Fruit fly (Drosophila melanogaster) whole organism, embryonic: ENCODE data around the gene CG14367.
A peak's percentile ranks its signal among the peaks of the same experiment; 100 is the strongest.

ENCODE experiments used
- Aef1 ChIP-seq: fragments of 200-800 bp; sonication (Bioruptor generic); IDR thresholded peaks from 3 replicates; pipeline ENCODE4 v1.3.6; 2022; ENCODE audit warnings: missing biosample characterization, missing genetic modification characterization
- B-H2 ChIP-seq: fragments of 200-800 bp; sonication (Bioruptor generic); optimal IDR thresholded peaks from 2 replicates; lab custom pipeline; 2018; ENCODE audit warnings: missing biosample characterization, mild to moderate bottlenecking, missing genetic modification characterization
- CG10267 ChIP-seq: fragments of 200-800 bp; sonication (Bioruptor generic); optimal IDR thresholded peaks from 2 replicates; lab custom pipeline; 2018; ENCODE audit warnings: missing biosample characterization, mild to moderate bottlenecking, missing genetic modification characterization, moderate library complexity
- CG11456 ChIP-seq: fragments of 200-800 bp; sonication (Bioruptor generic); IDR thresholded peaks from 3 replicates; pipeline ENCODE4 v1.3.6; 2022; ENCODE audit warnings: missing biosample characterization, missing genetic modification characterization
- CG12299 ChIP-seq: fragments of 200-800 bp; sonication (Bioruptor generic); optimal IDR thresholded peaks from 2 replicates; lab custom pipeline; 2018; ENCODE audit warnings: missing biosample characterization, mild to moderate bottlenecking, missing genetic modification characterization
- CG14710 ChIP-seq: fragments of 200-800 bp; sonication (Bioruptor generic); optimal IDR thresholded peaks from 3 replicates; lab custom pipeline; 2019; ENCODE audit warnings: missing biosample characterization, mild to moderate bottlenecking, missing genetic modification characterization, moderate library complexity
- CG15011 ChIP-seq: fragments of 200-800 bp; sonication (Bioruptor generic); optimal IDR thresholded peaks from 3 replicates; lab custom pipeline; 2018; ENCODE audit warnings: missing biosample characterization, mild to moderate bottlenecking, missing genetic modification characterization
- CG15696 ChIP-seq: fragments of 200-800 bp; sonication (Bioruptor generic); optimal IDR thresholded peaks from 2 replicates; lab custom pipeline; 2019; ENCODE audit warnings: missing biosample characterization, mild to moderate bottlenecking, missing genetic modification characterization, moderate library complexity
- CG17328 ChIP-seq: fragments of 200-800 bp; sonication (Bioruptor generic); IDR thresholded peaks from 2 replicates; pipeline ENCODE4 v1.3.6; 2022; ENCODE audit warnings: missing biosample characterization, missing genetic modification characterization
- CG17829 ChIP-seq: fragments of 200-800 bp; optimal IDR thresholded peaks from 2 replicates; lab custom pipeline; 2019; ENCODE audit warnings: missing biosample characterization, mild to moderate bottlenecking, missing genetic modification characterization, moderate library complexity
- CG18476 ChIP-seq: fragments of 200-800 bp; sonication (Bioruptor generic); optimal IDR thresholded peaks from 2 replicates; lab custom pipeline; 2016; ENCODE audit warnings: missing biosample characterization, mild to moderate bottlenecking, missing genetic modification characterization
- CG2889 ChIP-seq: fragments of 200-800 bp; sonication (Bioruptor generic); IDR thresholded peaks from 3 replicates; pipeline ENCODE4 v1.3.6; 2022; ENCODE audit warnings: missing biosample characterization, missing genetic modification characterization
- CG32767 ChIP-seq: fragments of 200-800 bp; sonication (Bioruptor generic); IDR thresholded peaks from 2 replicates; pipeline ENCODE4 v1.3.6; 2022; ENCODE audit warnings: missing biosample characterization, missing genetic modification characterization
- CG32772 ChIP-seq: fragments of 200-800 bp; sonication (Bioruptor generic); IDR thresholded peaks from 2 replicates; pipeline ENCODE4 v1.3.6; 2022; ENCODE audit warnings: missing biosample characterization, missing genetic modification characterization
- CG33213 ChIP-seq: fragments of 200-800 bp; sonication (Bioruptor generic); optimal IDR thresholded peaks from 3 replicates; lab custom pipeline; 2016; ENCODE audit warnings: missing biosample characterization, missing genetic modification characterization
- CG4617 ChIP-seq: fragments of 200-800 bp; sonication (Bioruptor generic); optimal IDR thresholded peaks from 3 replicates; lab custom pipeline; 2016; ENCODE audit warnings: missing biosample characterization, missing genetic modification characterization, borderline replicate concordance
- CG4707 ChIP-seq: fragments of 200-800 bp; sonication (Bioruptor generic); optimal IDR thresholded peaks from 2 replicates; lab custom pipeline; 2018; ENCODE audit warnings: missing biosample characterization, mild to moderate bottlenecking, missing genetic modification characterization, moderate library complexity
- CG5180 ChIP-seq: fragments of 200-800 bp; sonication (Bioruptor generic); optimal IDR thresholded peaks from 3 replicates; lab custom pipeline; 2017; ENCODE audit warnings: missing biosample characterization, missing genetic modification characterization, mild to moderate bottlenecking, moderate library complexity, missing genetic modification reagents
- CG5953 ChIP-seq: fragments of 200-800 bp; sonication (Bioruptor generic); IDR thresholded peaks from 2 replicates; pipeline ENCODE4 v1.3.6; 2022; ENCODE audit warnings: missing biosample characterization, missing genetic modification characterization
- CG6654 ChIP-seq: fragments of 200-800 bp; sonication (Bioruptor generic); optimal IDR thresholded peaks from 2 replicates; lab custom pipeline; 2017; ENCODE audit warnings: missing biosample characterization, mild to moderate bottlenecking, missing genetic modification characterization
- CG6813 ChIP-seq: fragments of 200-800 bp; sonication (Bioruptor generic); optimal IDR thresholded peaks from 2 replicates; lab custom pipeline; 2017; ENCODE audit warnings: missing biosample characterization, missing genetic modification characterization, mild to moderate bottlenecking, moderate library complexity, missing genetic modification reagents
- CG8388 ChIP-seq: fragments of 200-800 bp; sonication (Bioruptor generic); optimal IDR thresholded peaks from 2 replicates; lab custom pipeline; 2019; ENCODE audit warnings: missing biosample characterization, mild to moderate bottlenecking, missing genetic modification characterization, moderate library complexity
- CG8924 ChIP-seq: fragments of 200-800 bp; optimal IDR thresholded peaks from 3 replicates; lab custom pipeline; 2019; ENCODE audit warnings: missing biosample characterization, mild to moderate bottlenecking, missing genetic modification characterization, moderate library complexity
- CG9609 ChIP-seq: fragments of 200-800 bp; sonication (Bioruptor generic); optimal IDR thresholded peaks from 3 replicates; lab custom pipeline; 2016; ENCODE audit warnings: missing biosample characterization, missing genetic modification characterization
- CG9932 ChIP-seq: fragments of 200-800 bp; sonication (Bioruptor generic); IDR thresholded peaks from 2 replicates; pipeline ENCODE4 v1.3.6; 2022; ENCODE audit warnings: missing biosample characterization, missing genetic modification characterization
- D ChIP-seq, 2 experiments: fragments of 200-800 bp in 1 of 2; fragments of >200 bp in 1 of 2; sonication (Bioruptor generic) in 1 of 2; optimal IDR thresholded peaks; 2 replicates in 1 of 2; 3 replicates in 1 of 2; lab custom pipeline; 2017; ENCODE audit warnings: mild to moderate bottlenecking in 1 of 2, missing biosample characterization in 1 of 2, missing genetic modification characterization in 1 of 2, missing genetic modification reagents in 1 of 2
- D19B ChIP-seq: fragments of 200-800 bp; sonication (Bioruptor generic); optimal IDR thresholded peaks from 2 replicates; lab custom pipeline; 2017; ENCODE audit warnings: missing biosample characterization, mild to moderate bottlenecking, missing genetic modification characterization
- Dp ChIP-seq: fragments of 200-800 bp; sonication (Bioruptor generic); optimal IDR thresholded peaks from 2 replicates; lab custom pipeline; 2018; ENCODE audit warnings: missing biosample characterization, mild to moderate bottlenecking, missing genetic modification characterization, moderate library complexity
- Drgx ChIP-seq: fragments of 200-800 bp; sonication (Bioruptor generic); IDR thresholded peaks from 2 replicates; pipeline ENCODE4 v1.3.6; 2022; ENCODE audit warnings: missing biosample characterization, missing genetic modification characterization
- Ets65A ChIP-seq: fragments of 200-800 bp; sonication (Bioruptor generic); peaks from one replicate; lab custom pipeline; 2016; ENCODE audit warnings: missing biosample characterization, missing genetic modification characterization
- HmgZ ChIP-seq: fragments of 200-800 bp; sonication (Bioruptor generic); optimal IDR thresholded peaks from 2 replicates; lab custom pipeline; 2018; ENCODE audit warnings: missing biosample characterization, mild to moderate bottlenecking, missing genetic modification characterization
- Hr78 ChIP-seq, 2 experiments: fragments of 200-800 bp in 1 of 2; fragments of >200 bp in 1 of 2; sonication (Bioruptor generic) in 1 of 2; optimal IDR thresholded peaks; 2 replicates each; lab custom pipeline; 2017 to 2019; ENCODE audit warnings: missing biosample characterization in 2 of 2, missing genetic modification characterization in 2 of 2, mild to moderate bottlenecking in 1 of 2, moderate library complexity in 1 of 2
- Max ChIP-seq: fragments of 200-800 bp; sonication (Bioruptor generic); optimal IDR thresholded peaks from 2 replicates; lab custom pipeline; 2016; ENCODE audit warnings: missing biosample characterization, mild to moderate bottlenecking, missing genetic modification characterization
- Oli ChIP-seq: fragments of 200-800 bp; sonication (Bioruptor generic); optimal IDR thresholded peaks from 2 replicates; lab custom pipeline; 2018; ENCODE audit warnings: missing biosample characterization, mild to moderate bottlenecking, missing genetic modification characterization, moderate library complexity
- Optix ChIP-seq: fragments of 200-800 bp; sonication (Bioruptor generic); IDR thresholded peaks from 3 replicates; pipeline ENCODE4 v1.3.6; 2022; ENCODE audit warnings: missing biosample characterization, missing genetic modification characterization
- Xrp1 ChIP-seq: fragments of 200-800 bp; sonication (Bioruptor generic); IDR thresholded peaks from 2 replicates; pipeline ENCODE4 v1.3.6; 2022; ENCODE audit warnings: missing biosample characterization, missing genetic modification characterization
- bcd ChIP-seq: fragments of 200-800 bp; sonication (Bioruptor generic); optimal IDR thresholded peaks from 2 replicates; lab custom pipeline; 2017; ENCODE audit warnings: missing biosample characterization, mild to moderate bottlenecking, missing genetic modification characterization
- btn ChIP-seq: fragments of 200-800 bp; sonication (Bioruptor generic); optimal IDR thresholded peaks from 2 replicates; lab custom pipeline; 2016; ENCODE audit warnings: missing biosample characterization, missing genetic modification characterization
- chm ChIP-seq: fragments of 200-800 bp; sonication (Bioruptor generic); IDR thresholded peaks from 2 replicates; pipeline ENCODE4 v1.3.6; 2022; ENCODE audit warnings: missing biosample characterization, missing genetic modification characterization
- danr ChIP-seq: fragments of 200-800 bp; sonication (Bioruptor generic); IDR thresholded peaks from 2 replicates; pipeline ENCODE4 v1.3.6; 2022; ENCODE audit warnings: missing biosample characterization, missing genetic modification characterization
- grn ChIP-seq: fragments of 200-800 bp; sonication (Bioruptor generic); optimal IDR thresholded peaks from 3 replicates; lab custom pipeline; 2017; ENCODE audit warnings: missing biosample characterization, missing genetic modification characterization
- gsb ChIP-seq: fragments of 200-800 bp; sonication (Bioruptor generic); IDR thresholded peaks from 2 replicates; pipeline ENCODE4 v1.3.6; 2022; ENCODE audit warnings: missing biosample characterization, missing genetic modification characterization
- knrl ChIP-seq: fragments of 200-800 bp; sonication (Bioruptor generic); IDR thresholded peaks from 3 replicates; pipeline ENCODE4 v1.3.6; 2022; ENCODE audit warnings: missing biosample characterization, missing genetic modification characterization; ENCODE audit not compliant: partially characterized antibody
- nerfin-2 ChIP-seq: fragments of 200-800 bp; sonication (Bioruptor generic); IDR thresholded peaks from 2 replicates; pipeline ENCODE4 v1.3.6; 2022; ENCODE audit warnings: missing biosample characterization, missing genetic modification characterization; ENCODE audit not compliant: partially characterized antibody
- sr ChIP-seq: fragments of 200-800 bp; sonication (Bioruptor generic); IDR thresholded peaks from 3 replicates; pipeline ENCODE4 v1.3.6; 2022; ENCODE audit warnings: missing biosample characterization, missing genetic modification characterization
- tap ChIP-seq: fragments of 200-800 bp; optimal IDR thresholded peaks from 3 replicates; lab custom pipeline; 2019; ENCODE audit warnings: missing biosample characterization, mild to moderate bottlenecking, missing genetic modification characterization, moderate library complexity
- zfh1 ChIP-seq: fragments of 200-800 bp; sonication (Bioruptor generic); IDR thresholded peaks from 3 replicates; pipeline ENCODE4 v1.3.6; 2022; ENCODE audit warnings: missing biosample characterization, missing genetic modification characterization

The CG14367 gene

dm6 chr3R:13706457-13706856, 12.6 kb downstream of the CG14367 start, which contains the start of gene Adgf-C:
Adgf-C (plus strand) TSS chr3R:13706757.
- TF ChIP-seq bcd (no peak), CG17328 (GFP tag; lab: Robert Waterston, UW) (no peak), danr (GFP tag; lab: Robert Waterston, UW) (no peak), CG5180 (GFP tag; lab: Kevin White, UChicago) (no peak), zfh1 (GFP tag; lab: Robert Waterston, UW) (no peak), CG18476 (GFP tag; lab: Kevin White, UChicago) (no peak), sr (GFP tag; lab: Robert Waterston, UW) (no peak), CG6813 (GFP tag; lab: Kevin White, UChicago) (no peak)

DNA sequence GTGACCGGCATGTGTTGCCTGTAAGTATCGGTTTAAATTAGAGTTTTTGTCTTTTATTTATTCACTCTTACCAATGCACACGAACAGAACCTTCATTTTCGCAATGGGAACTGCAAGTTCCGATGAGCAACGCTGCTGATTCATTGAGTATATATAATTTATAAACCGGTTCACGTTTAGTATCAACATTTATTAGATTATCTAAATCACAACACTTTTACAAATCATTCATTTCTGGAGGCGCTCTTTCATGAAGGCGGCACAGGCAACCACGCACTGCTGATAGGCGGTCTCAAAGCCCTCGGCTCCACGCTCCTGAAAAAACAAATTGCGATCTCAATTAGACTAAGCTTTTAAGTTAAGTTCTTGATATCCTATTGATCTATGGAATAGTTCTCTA, 16.0 kb downstream of the CG14367 start, which contains the start of gene Argp:
Gene Argp (minus strand): TSS at position 101 of the 400 bp plus-strand sequence.
- TF ChIP-seq CG11456, result no peak
- TF ChIP-seq CG4617 (GFP tag; lab: Kevin White, UChicago), result no peak
- TF ChIP-seq Oli, result no peak
- no peak for TF ChIP-seq CG15011 (GFP tag; lab: Kevin White, UChicago)
- TF ChIP-seq CG2889, result no peak
- no peak for TF ChIP-seq CG8924
- TF ChIP-seq Aef1 (GFP tag; lab: Robert Waterston, UW), result no peak
- TF ChIP-seq CG32772 (GFP tag; lab: Robert Waterston, UW), result no peak
- no peak for TF ChIP-seq grn (GFP tag; lab: Kevin White, UChicago)

DNA sequence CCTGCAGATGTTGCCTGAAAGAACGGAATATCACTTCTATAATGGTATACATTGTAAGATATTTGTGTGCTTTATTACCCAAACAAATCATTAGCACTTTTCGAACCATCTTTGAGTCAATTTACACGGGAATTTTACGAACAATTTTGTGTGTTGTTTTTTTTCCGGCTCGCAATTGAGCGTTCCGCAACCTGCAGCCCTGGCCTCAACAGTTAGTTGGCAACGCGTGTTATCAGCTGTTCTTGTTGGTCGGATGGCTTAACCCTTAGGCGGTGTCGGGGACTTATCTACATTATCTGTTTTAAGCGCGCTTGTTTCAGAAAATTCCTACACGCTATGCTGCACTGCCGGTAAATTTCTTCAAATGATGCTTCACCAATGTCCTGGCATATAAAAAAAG, 16.8 kb downstream of the CG14367 start:
- TF ChIP-seq CG12299 (no peak), HmgZ (tag; lab: Kevin White, UChicago) (peak; percentile 21), D (optimal IDR thresholded peaks at IDR 0.05; lab: Kevin White, UChicago) (no peak), D (GFP tag; optimal IDR thresholded peaks at IDR 0.05; lab: Kevin White, UChicago) (no peak), Ets65A (GFP tag; lab: Kevin White, UChicago) (peak; percentile 55), CG15696 (tag; lab: Kevin White, UChicago) (no peak), CG9932 (peak; percentile 56), CG4707 (GFP tag; lab: Kevin White, UChicago) (no peak), knrl (peak; percentile 37), Hr78 (GFP tag; optimal IDR thresholded peaks at IDR 0.05; lab: Kevin White, UChicago) (peak in 1 of 2 experiments; percentile 12), Dp (GFP tag; lab: Kevin White, UChicago) (peak; percentile 38), Drgx (GFP tag; lab: Robert Waterston, UW) (0 out of 2 replicates have a peak, but pooled peaks have one; percentile 13), B-H2 (GFP tag; lab: Kevin White, UChicago) (no peak), nerfin-2 (GFP tag; lab: Robert Waterston, UW) (peak; percentile 12; the same call in 1 of the 2 replicates), CG14710 (tag; lab: Kevin White, UChicago) (peak; percentile 9), btn (GFP tag; lab: Kevin White, UChicago) (no peak), CG10267 (tag; lab: Kevin White, UChicago) (peak; percentile 1), tap (tag; lab: Kevin White, UChicago) (no peak), Xrp1 (GFP tag; lab: Robert Waterston, UW) (peak; percentile 23; the same call in 1 of the 2 replicates), Optix (GFP tag; lab: Robert Waterston, UW) (0 out of 3 replicates have a peak, but pooled peaks have one; percentile 26), CG5953 (GFP tag; lab: Robert Waterston, UW) (no peak), CG17829 (tag; lab: Kevin White, UChicago) (peak; percentile 4), CG9609 (GFP tag; lab: Kevin White, UChicago) (no peak), D19B (GFP tag; lab: Kevin White, UChicago) (no peak), CG8388 (GFP tag; lab: Kevin White, UChicago) (peak; percentile 3), CG32767 (0 out of 2 replicates have a peak, but pooled peaks have one; percentile 36), gsb (GFP tag; lab: Robert Waterston, UW) (no peak), CG17328 (GFP tag; lab: Robert Waterston, UW) (no peak), chm (0 out of 2 replicates have a peak, but pooled peaks have one; percentile 37), CG6654 (GFP tag; lab: Kevin White, UChicago) (no peak), Max (GFP tag; lab: Kevin White, UChicago) (no peak), CG33213 (GFP tag; lab: Kevin White, UChicago) (no peak)
